Fruit fly (Drosophila melanogaster): ENCODE results near the gene myd.
A peak's percentile ranks its signal among the peaks of the same experiment; 100 is the strongest.

myd gene

dm6 chr3R:19246080-19246637, 65.7 kb downstream of the myd start, which contains the start of gene unc79:
unc79 (minus strand) TSS chr3R:19246130.
- no peak for TF ChIP-seq CG7101 (tag; optimal IDR thresholded peaks at IDR 0.05)
- TF ChIP-seq cic (GFP tag; optimal IDR thresholded peaks at IDR 0.05) = peak; percentile 4
- no peak for TF ChIP-seq ovo (GFP tag; optimal IDR thresholded peaks at IDR 0.05)
- TF ChIP-seq tj (GFP tag; optimal IDR thresholded peaks at IDR 0.05) = no peak
- TF ChIP-seq CG7045 (GFP tag; optimal IDR thresholded peaks at IDR 0.05) = no peak
- no peak for TF ChIP-seq CG11617 (GFP tag; optimal IDR thresholded peaks at IDR 0.05)

dm6 chr3R:19248036-19248435, 67.6 kb downstream of the myd start, which contains the start of gene CG5217:
CG5217 (minus strand) TSS chr3R:19248136.
- TF ChIP-seq pad (GFP tag; optimal IDR thresholded peaks at IDR 0.05) = no peak
- TF ChIP-seq cic (GFP tag; optimal IDR thresholded peaks at IDR 0.05) = no peak
- TF ChIP-seq Clk (GFP tag; optimal IDR thresholded peaks at IDR 0.05) = no peak
- TF ChIP-seq CG33017 (tag; optimal IDR thresholded peaks at IDR 0.05) = no peak
- no peak for TF ChIP-seq CG7101 (tag; optimal IDR thresholded peaks at IDR 0.05)
- no peak for TF ChIP-seq kay (GFP tag; ENCODE audit: borderline replicate concordance)
- no peak for TF ChIP-seq tj (GFP tag; optimal IDR thresholded peaks at IDR 0.05)

- TF ChIP-seq bab1 (GFP tag; optimal IDR thresholded peaks at IDR 0.05) = no peak
- no peak for TF ChIP-seq CG11617 (GFP tag; optimal IDR thresholded peaks at IDR 0.05)
- TF ChIP-seq Mnt (GFP tag; optimal IDR thresholded peaks at IDR 0.05) = no peak
- no peak for TF ChIP-seq CG5204 (GFP tag; optimal IDR thresholded peaks at IDR 0.05)
- TF ChIP-seq ovo (GFP tag; optimal IDR thresholded peaks at IDR 0.05) = peak; percentile 25
Measured at dm6 chr3R:19250063-19250462, 69.6 kb downstream of the myd start.
